Worm (Caenorhabditis elegans) whole organism, L1 larva: ENCODE measurements around the gene F35F10.14.

ENCODE experiments used
- C16A3.4 ChIP-seq: fragments of 150-350 bp; optimal IDR thresholded peaks from 2 replicates; lab custom pipeline; 2014; ENCODE audit warnings: missing biosample characterization, missing genetic modification characterization
- Y116A8C.19 ChIP-seq: sonication (generic microtip); optimal IDR thresholded peaks from 2 replicates; lab custom pipeline; 2016; ENCODE audit warnings: missing compliant biosample characterization, missing genetic modification characterization, borderline replicate concordance
- ama-1 ChIP-seq: fragments of 150-350 bp; optimal IDR thresholded peaks from 2 replicates; lab custom pipeline; 2014
- ceh-88 ChIP-seq: fragments of 200-800 bp; sonication (Bioruptor generic); IDR thresholded peaks from 2 replicates; pipeline ENCODE4 v1.3.6; 2022; ENCODE audit warnings: missing genetic modification characterization, missing compliant biosample characterization
- dpl-1 ChIP-seq, 3 experiments: fragments of 150-350 bp in 2 of 3; sonication (generic microtip) in 1 of 3; optimal IDR thresholded peaks; 2 replicates each; lab custom pipeline; 2014 to 2017; ENCODE audit warnings: missing biosample characterization in 3 of 3, missing genetic modification characterization in 3 of 3, missing genetic modification reagents in 3 of 3
- efl-1 ChIP-seq, 4 experiments: fragments of 150-350 bp; optimal IDR thresholded peaks in 3 of 4; peaks in 1 of 4; 1 replicate in 1 of 4; 2 replicates in 3 of 4; lab custom pipeline; 2014; ENCODE audit warnings: missing biosample characterization in 2 of 4, missing genetic modification characterization in 2 of 4, missing genetic modification reagents in 2 of 4
- elt-2 ChIP-seq: sonication (generic microtip); optimal IDR thresholded peaks from 2 replicates; lab custom pipeline; 2016; ENCODE audit warnings: missing genetic modification characterization, mild to moderate bottlenecking, inconsistent platforms, missing compliant biosample characterization, missing genetic modification reagents
- elt-3 ChIP-seq, 6 experiments: fragments of 150-350 bp in 1 of 6; sonication (generic microtip); optimal IDR thresholded peaks; 2 replicates each; lab custom pipeline; 2017 to 2018; ENCODE audit warnings: missing biosample characterization in 6 of 6, missing genetic modification characterization in 6 of 6, inconsistent platforms in 1 of 6
- ets-5 ChIP-seq: fragments of 200-800 bp; sonication (Bioruptor generic); IDR thresholded peaks from 2 replicates; pipeline ENCODE4 v1.3.6; 2022; ENCODE audit warnings: missing genetic modification characterization, missing compliant biosample characterization
- fkh-8 ChIP-seq: sonication (generic microtip); optimal IDR thresholded peaks from 2 replicates; lab custom pipeline; 2016; ENCODE audit warnings: mild to moderate bottlenecking, missing genetic modification characterization, missing compliant biosample characterization
- fos-1 ChIP-seq: fragments of 150-350 bp; optimal IDR thresholded peaks from 2 replicates; lab custom pipeline; 2014; ENCODE audit warnings: missing biosample characterization, missing genetic modification characterization
- grh-1 ChIP-seq: fragments of 200-800 bp; sonication (Bioruptor generic); IDR thresholded peaks from 2 replicates; pipeline ENCODE4 v1.3.6; 2022; ENCODE audit warnings: missing genetic modification reagents, missing genetic modification characterization, missing compliant biosample characterization
- hlh-17 ChIP-seq: fragments of 200-800 bp; sonication (Bioruptor generic); optimal IDR thresholded peaks from 2 replicates; lab custom pipeline; 2018; ENCODE audit warnings: missing genetic modification characterization, mild to moderate bottlenecking, missing compliant biosample characterization, moderate library complexity, borderline replicate concordance
- hlh-4 ChIP-seq: sonication (generic microtip); optimal IDR thresholded peaks from 2 replicates; lab custom pipeline; 2016; ENCODE audit warnings: mild to moderate bottlenecking, missing genetic modification characterization, missing compliant biosample characterization
- hpl-2 ChIP-seq: fragments of 150-350 bp; optimal IDR thresholded peaks from 2 replicates; lab custom pipeline; 2014; ENCODE audit warnings: missing biosample characterization, missing genetic modification reagents, missing genetic modification characterization
- irx-1 ChIP-seq: sonication (generic microtip); optimal IDR thresholded peaks from 2 replicates; lab custom pipeline; 2016; ENCODE audit warnings: missing genetic modification characterization, missing compliant biosample characterization
- lin-13 ChIP-seq: fragments of 150-350 bp; optimal IDR thresholded peaks from 2 replicates; lab custom pipeline; 2014; ENCODE audit warnings: missing biosample characterization, missing genetic modification reagents, missing genetic modification characterization
- lin-14 ChIP-seq: fragments of 200-800 bp; sonication (Bioruptor generic); optimal IDR thresholded peaks from 2 replicates; lab custom pipeline; 2018; ENCODE audit warnings: mild to moderate bottlenecking, missing genetic modification characterization, moderate library complexity, missing compliant biosample characterization
- lin-15B ChIP-seq: fragments of 150-350 bp; sonication (generic microtip); optimal IDR thresholded peaks from 3 replicates; lab custom pipeline; 2014; ENCODE audit warnings: missing biosample characterization, missing genetic modification characterization
- lin-35 ChIP-seq, 2 experiments: fragments of 150-350 bp; optimal IDR thresholded peaks; 2 replicates each; lab custom pipeline; 2014; ENCODE audit warnings: missing biosample characterization in 2 of 2, missing genetic modification characterization in 2 of 2, missing genetic modification reagents in 2 of 2
- lin-39 ChIP-seq: fragments of 150-350 bp; optimal IDR thresholded peaks from 2 replicates; lab custom pipeline; 2014; ENCODE audit warnings: missing biosample characterization, missing genetic modification reagents, missing genetic modification characterization
- lsy-2 ChIP-seq, 2 experiments: fragments of 150-350 bp; optimal IDR thresholded peaks; 2 replicates each; lab custom pipeline; 2014; ENCODE audit warnings: missing biosample characterization in 2 of 2, missing genetic modification characterization in 2 of 2
- mdl-1 ChIP-seq, 2 experiments: fragments of 150-350 bp; optimal IDR thresholded peaks; 2 replicates each; lab custom pipeline; 2014 to 2017; ENCODE audit warnings: missing biosample characterization in 2 of 2, missing genetic modification characterization in 2 of 2, inconsistent platforms in 1 of 2
- nhr-11 ChIP-seq: fragments of 150-350 bp; optimal IDR thresholded peaks from 2 replicates; lab custom pipeline; 2014; ENCODE audit warnings: missing biosample characterization, missing genetic modification characterization
- nhr-19 ChIP-seq: fragments of 200-800 bp; sonication (Bioruptor generic); conservative IDR thresholded peaks from 2 replicates; pipeline ENCODE4 v1.3.6; 2022; ENCODE audit warnings: missing genetic modification characterization, missing compliant biosample characterization
- nhr-20 ChIP-seq: sonication (generic microtip); optimal IDR thresholded peaks from 2 replicates; lab custom pipeline; 2016; ENCODE audit warnings: mild to moderate bottlenecking, missing genetic modification characterization, missing compliant biosample characterization
- nhr-47 ChIP-seq: sonication (generic microtip); optimal IDR thresholded peaks from 2 replicates; lab custom pipeline; 2016; ENCODE audit warnings: mild to moderate bottlenecking, missing genetic modification characterization, moderate library complexity, missing compliant biosample characterization
- nhr-71 ChIP-seq: sonication (generic microtip); optimal IDR thresholded peaks from 2 replicates; lab custom pipeline; 2016; ENCODE audit warnings: mild to moderate bottlenecking, missing genetic modification characterization, moderate library complexity, missing compliant biosample characterization
- nhr-85 ChIP-seq: sonication (generic microtip); peaks from one replicate; lab custom pipeline; 2016; ENCODE audit warnings: missing genetic modification characterization, inconsistent platforms, missing compliant biosample characterization
- pag-3 ChIP-seq: sonication (generic microtip); optimal IDR thresholded peaks from 2 replicates; lab custom pipeline; 2017; ENCODE audit warnings: missing genetic modification characterization, mild to moderate bottlenecking, missing compliant biosample characterization, antibody characterized with exemption, borderline replicate concordance; ENCODE audit not compliant: insufficient read depth
- rnt-1 ChIP-seq: sonication (generic microtip); optimal IDR thresholded peaks from 2 replicates; lab custom pipeline; 2016; ENCODE audit warnings: mild to moderate bottlenecking, missing genetic modification characterization, moderate library complexity, missing compliant biosample characterization
- snpc-4 ChIP-seq: fragments of 150-350 bp; optimal IDR thresholded peaks from 2 replicates; lab custom pipeline; 2014; ENCODE audit warnings: missing biosample characterization, missing genetic modification characterization
- snu-23 ChIP-seq: sonication (generic microtip); optimal IDR thresholded peaks from 2 replicates; lab custom pipeline; 2016; ENCODE audit warnings: missing genetic modification characterization, missing compliant biosample characterization
- tbx-2 ChIP-seq: sonication (generic microtip); optimal IDR thresholded peaks from 2 replicates; lab custom pipeline; 2016; ENCODE audit warnings: missing genetic modification characterization, missing compliant biosample characterization
- unc-130 ChIP-seq: fragments of 150-350 bp; optimal IDR thresholded peaks from 2 replicates; lab custom pipeline; 2017; ENCODE audit warnings: missing biosample characterization, missing genetic modification characterization, inconsistent platforms
- unc-98 ChIP-seq: fragments of 200-800 bp; sonication (Bioruptor generic); IDR thresholded peaks from 2 replicates; pipeline ENCODE4 v1.3.6; 2022; ENCODE audit warnings: missing genetic modification characterization, missing compliant biosample characterization
- vab-15 ChIP-seq: sonication (generic microtip); optimal IDR thresholded peaks from 2 replicates; lab custom pipeline; 2017; ENCODE audit warnings: missing genotype, mild to moderate bottlenecking, missing genetic modification characterization, missing compliant biosample characterization

The F35F10.14 gene

DNA sequence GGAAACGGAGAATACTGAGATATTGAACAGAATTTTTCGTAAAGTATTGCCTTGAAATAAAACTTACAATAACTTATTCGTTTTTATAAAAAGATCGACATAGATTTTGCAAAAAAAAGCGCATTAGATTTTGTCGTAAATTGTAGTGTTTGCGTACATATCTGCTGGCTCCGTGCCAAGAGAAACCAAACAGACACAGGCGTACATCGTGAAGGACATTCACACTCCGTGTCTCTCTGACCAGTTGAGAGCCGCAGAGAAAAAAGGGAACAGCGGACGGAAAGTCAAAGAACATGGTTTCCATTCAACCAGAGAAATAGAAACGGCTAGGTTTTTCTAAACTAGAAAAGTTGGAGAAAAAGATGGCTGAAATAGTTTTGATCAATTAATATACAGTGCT, 4.6 kb downstream of the F35F10.14 start, which contains the start of gene arrd-19 (continued):
- peak; percentile 67 for TF ChIP-seq pag-3 (tag; lab: Kevin White, UChicago)
- no peak for TF ChIP-seq unc-98 (GFP tag; lab: Robert Waterston, UW)
- peak; percentile 84 for TF ChIP-seq nhr-20
- TF ChIP-seq lin-35 (GFP tag; optimal IDR thresholded peaks at IDR 0.05; lab: Kevin White, UChicago): peak; percentile 49 to 64
- no peak for TF ChIP-seq hlh-17 (GFP tag; lab: Kevin White, UChicago)
- no peak for TF ChIP-seq lin-39
- peak; percentile 75 to 81 for TF ChIP-seq lsy-2 (tag; optimal IDR thresholded peaks at IDR 0.05; lab: Kevin White, UChicago)
- peak in 2 of 6 experiments; percentile 5 to 30 for TF ChIP-seq elt-3 (tag; optimal IDR thresholded peaks at IDR 0.05; lab: Kevin White, UChicago)
- TF ChIP-seq lin-14 (GFP tag; lab: Kevin White, UChicago): peak; percentile 98
- TF ChIP-seq snpc-4: peak; percentile 54
- TF ChIP-seq unc-130 (tag; lab: Kevin White, UChicago): peak; percentile 63
- peak; percentile 38 for TF ChIP-seq lin-13 (GFP tag; lab: Kevin White, UChicago)
- TF ChIP-seq vab-15 (tag; lab: Kevin White, UChicago): no peak
- TF ChIP-seq nhr-71: peak; percentile 88
- TF ChIP-seq fos-1 (tag; lab: Kevin White, UChicago): peak; percentile 53

ce11 chrV:3312067-3312666, 7.7 kb downstream of the F35F10.14 start, which contains the start of gene arrd-18:
Gene arrd-18 (minus strand): TSS chrV:3312117.
- TF ChIP-seq Y116A8C.19 (tag; lab: Kevin White, UChicago): no peak
- no peak for TF ChIP-seq hpl-2 (GFP tag; lab: Kevin White, UChicago)
- TF ChIP-seq irx-1 (tag; lab: Kevin White, UChicago): no peak
- peak; percentile 0 for TF ChIP-seq C16A3.4 (tag; lab: Kevin White, UChicago)
- peak; percentile 92 for TF ChIP-seq lin-14 (GFP tag; lab: Kevin White, UChicago)
- TF ChIP-seq fkh-8 (tag; lab: Kevin White, UChicago): peak; percentile 20
- peak; percentile 51 for TF ChIP-seq rnt-1 (tag; lab: Kevin White, UChicago)
- peak; percentile 21 for TF ChIP-seq nhr-85 (tag; lab: Kevin White, UChicago)
- peak; percentile 10 for TF ChIP-seq tbx-2
- TF ChIP-seq grh-1: peak; percentile 32; the same call in 1 of the 2 replicates
- peak in 1 of 3 experiments; percentile 13 for TF ChIP-seq dpl-1 (GFP tag; optimal IDR thresholded peaks at IDR 0.05; lab: Kevin White, UChicago)
- TF ChIP-seq ama-1 (lab: Kevin White, UChicago): no peak
- peak; percentile 32 for TF ChIP-seq nhr-20
- TF ChIP-seq efl-1 (optimal IDR thresholded peaks at IDR 0.05; lab: Kevin White, UChicago): peak in 1 of 2 experiments; percentile 19
- TF ChIP-seq efl-1 (GFP tag; optimal IDR thresholded peaks at IDR 0.05 in 1 of 2; lab: Kevin White, UChicago): peak in 1 of 2 experiments; percentile 67
- TF ChIP-seq lin-15B (tag; lab: Kevin White, UChicago): no peak
- TF ChIP-seq elt-2 (tag; lab: Kevin White, UChicago): no peak
- TF ChIP-seq nhr-47 (tag; lab: Kevin White, UChicago): peak; percentile 18
- TF ChIP-seq hlh-4 (tag; lab: Kevin White, UChicago): no peak
- TF ChIP-seq ceh-88: no peak
- TF ChIP-seq ets-5: no peak
- no peak for TF ChIP-seq nhr-11 (tag; lab: Kevin White, UChicago)
- TF ChIP-seq nhr-71: peak; percentile 62
- peak; percentile 51 for TF ChIP-seq snu-23 (GFP tag; lab: Kevin White, UChicago)
- TF ChIP-seq lsy-2 (tag; optimal IDR thresholded peaks at IDR 0.05; lab: Kevin White, UChicago): peak in 1 of 2 experiments; percentile 3
- peak; percentile 50 for TF ChIP-seq nhr-19 (GFP tag; lab: Robert Waterston, UW)

ce11 chrV:3308169-3308568, 11.7 kb downstream of the F35F10.14 start, which contains the start of gene srbc-3:
Gene srbc-3 (plus strand): TSS chrV:3308469.
- peak; percentile 2 for TF ChIP-seq nhr-85 (tag; lab: Kevin White, UChicago)
- no peak for TF ChIP-seq mdl-1 (tag; optimal IDR thresholded peaks at IDR 0.05; lab: Kevin White, UChicago)
